Fruit fly (Drosophila melanogaster) whole organism, adult: ENCODE data around the gene CG15196.

ENCODE experiments used
- CG11617 ChIP-seq: fragments of 200-800 bp; sonication (Bioruptor generic); optimal IDR thresholded peaks from 2 replicates; lab custom pipeline; 2017; ENCODE audit warnings: mild to moderate bottlenecking, missing biosample characterization, missing genetic modification reagents, missing genetic modification characterization
- CG12768 ChIP-seq: fragments of 200-800 bp; sonication (Bioruptor generic); optimal IDR thresholded peaks from 2 replicates; lab custom pipeline; 2017; ENCODE audit warnings: missing biosample characterization, missing genetic modification characterization, mild to moderate bottlenecking, moderate library complexity, missing genetic modification reagents
- CG14711 ChIP-seq: fragments of 200-800 bp; sonication (Bioruptor generic); optimal IDR thresholded peaks from 2 replicates; lab custom pipeline; 2018; ENCODE audit warnings: missing biosample characterization, mild to moderate bottlenecking, missing genetic modification characterization, moderate library complexity
- CG1620 ChIP-seq: fragments of 200-800 bp; sonication (Bioruptor generic); optimal IDR thresholded peaks from 2 replicates; lab custom pipeline; 2016; ENCODE audit warnings: missing biosample characterization, missing genetic modification characterization
- CG33017 ChIP-seq: fragments of 200-800 bp; sonication (Bioruptor generic); optimal IDR thresholded peaks from 2 replicates; lab custom pipeline; 2018; ENCODE audit warnings: missing biosample characterization, mild to moderate bottlenecking, missing genetic modification characterization, moderate library complexity
- CG5204 ChIP-seq: fragments of 200-800 bp; sonication (Bioruptor generic); optimal IDR thresholded peaks from 2 replicates; lab custom pipeline; 2016; ENCODE audit warnings: missing biosample characterization, missing genetic modification characterization
- CG7045 ChIP-seq: fragments of 200-800 bp; sonication (Bioruptor generic); optimal IDR thresholded peaks from 2 replicates; lab custom pipeline; 2017; ENCODE audit warnings: missing biosample characterization, mild to moderate bottlenecking, missing genetic modification characterization
- CG7101 ChIP-seq: fragments of 200-800 bp; sonication (Bioruptor generic); optimal IDR thresholded peaks from 2 replicates; lab custom pipeline; 2018; ENCODE audit warnings: missing biosample characterization, mild to moderate bottlenecking, missing genetic modification characterization, moderate library complexity
- Clk ChIP-seq: fragments of 200-800 bp; sonication (Bioruptor generic); optimal IDR thresholded peaks from 2 replicates; lab custom pipeline; 2017; ENCODE audit warnings: missing biosample characterization, missing genetic modification characterization
- Crg-1 ChIP-seq: fragments of 200-800 bp; sonication (Bioruptor generic); optimal IDR thresholded peaks from 2 replicates; lab custom pipeline; 2016; ENCODE audit warnings: missing biosample characterization, missing genetic modification characterization
- Hr96 ChIP-seq: fragments of 200-800 bp; sonication (Bioruptor generic); optimal IDR thresholded peaks from 2 replicates; lab custom pipeline; 2016; ENCODE audit warnings: missing biosample characterization, missing genetic modification characterization
- Mnt ChIP-seq: fragments of 200-800 bp; sonication (Bioruptor generic); optimal IDR thresholded peaks from 2 replicates; lab custom pipeline; 2016; ENCODE audit warnings: missing biosample characterization, mild to moderate bottlenecking, missing genetic modification characterization
- bab1 ChIP-seq: fragments of 200-800 bp; sonication (Bioruptor generic); optimal IDR thresholded peaks from 3 replicates; lab custom pipeline; 2019; ENCODE audit warnings: missing biosample characterization, mild to moderate bottlenecking, missing genetic modification characterization, moderate library complexity
- cic ChIP-seq: fragments of 200-800 bp; sonication (Bioruptor generic); optimal IDR thresholded peaks from 2 replicates; lab custom pipeline; 2017; ENCODE audit warnings: missing biosample characterization, mild to moderate bottlenecking, missing genetic modification characterization, moderate library complexity
- cnc ChIP-seq, 2 experiments: fragments of >200 bp; optimal IDR thresholded peaks; 2 replicates each; lab custom pipeline; 2017
- kay ChIP-seq: fragments of 200-800 bp; sonication (Bioruptor generic); peaks from one replicate; lab custom pipeline; 2016; ENCODE audit warnings: missing biosample characterization, missing genetic modification characterization, borderline replicate concordance
- ovo ChIP-seq: fragments of 200-800 bp; sonication (Bioruptor generic); optimal IDR thresholded peaks from 2 replicates; lab custom pipeline; 2016; ENCODE audit warnings: missing biosample characterization, missing genetic modification characterization
- pad ChIP-seq: fragments of 200-800 bp; sonication (Bioruptor generic); optimal IDR thresholded peaks from 3 replicates; lab custom pipeline; 2017; ENCODE audit warnings: missing biosample characterization, missing genetic modification characterization, mild to moderate bottlenecking, moderate library complexity, missing genetic modification reagents
- tj ChIP-seq: fragments of 200-800 bp; sonication (Bioruptor generic); optimal IDR thresholded peaks from 3 replicates; lab custom pipeline; 2017; ENCODE audit warnings: missing biosample characterization, mild to moderate bottlenecking, missing genetic modification characterization, moderate library complexity
- toe ChIP-seq: fragments of 200-800 bp; sonication (Bioruptor generic); optimal IDR thresholded peaks from 2 replicates; lab custom pipeline; 2016; ENCODE audit warnings: missing biosample characterization, missing genetic modification characterization

The CG15196 gene

DNA sequence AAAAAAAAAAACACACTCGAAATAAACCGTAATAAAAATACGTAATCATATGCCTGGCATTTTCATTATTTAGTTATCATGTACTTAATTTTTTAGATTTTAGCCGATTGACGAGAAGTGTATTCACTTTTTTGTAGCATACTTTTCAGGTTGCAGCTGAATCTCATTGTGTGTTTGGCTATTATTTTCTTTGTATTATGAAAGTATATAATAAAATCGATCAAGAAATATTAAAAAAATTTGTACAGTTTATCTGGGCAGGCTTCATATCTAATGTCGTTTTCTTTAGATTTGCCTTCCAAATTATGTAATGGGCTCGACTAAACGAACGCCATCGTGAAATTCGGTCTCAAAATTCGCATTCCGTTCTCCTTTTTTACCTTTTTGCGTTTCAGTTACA is at the start of gene CG15196:
Gene CG15196 (plus strand): TSS at position 301 of the 400 bp plus-strand sequence.
- TF ChIP-seq Clk (GFP tag; lab: Kevin White, UChicago) (no peak), CG11617 (GFP tag; lab: Kevin White, UChicago) (no peak), cic (GFP tag; lab: Kevin White, UChicago) (no peak), tj (GFP tag; lab: Kevin White, UChicago) (no peak), pad (GFP tag; lab: Kevin White, UChicago) (no peak), CG5204 (GFP tag; lab: Kevin White, UChicago) (no peak), toe (GFP tag; lab: Kevin White, UChicago) (no peak), kay (GFP tag; lab: Kevin White, UChicago) (no peak), CG12768 (no peak), ovo (GFP tag; lab: Kevin White, UChicago) (no peak), Hr96 (GFP tag; lab: Kevin White, UChicago) (no peak), CG7101 (no peak), bab1 (no peak), Crg-1 (no peak), CG1620 (GFP tag; lab: Kevin White, UChicago) (no peak), CG7045 (GFP tag; lab: Kevin White, UChicago) (no peak), CG33017 (tag; lab: Kevin White, UChicago) (no peak), cnc (optimal IDR thresholded peaks at IDR 0.05; lab: Kevin White, UChicago) (no peak), Mnt (GFP tag; lab: Kevin White, UChicago) (no peak), CG14711 (tag; lab: Kevin White, UChicago) (no peak)

DNA sequence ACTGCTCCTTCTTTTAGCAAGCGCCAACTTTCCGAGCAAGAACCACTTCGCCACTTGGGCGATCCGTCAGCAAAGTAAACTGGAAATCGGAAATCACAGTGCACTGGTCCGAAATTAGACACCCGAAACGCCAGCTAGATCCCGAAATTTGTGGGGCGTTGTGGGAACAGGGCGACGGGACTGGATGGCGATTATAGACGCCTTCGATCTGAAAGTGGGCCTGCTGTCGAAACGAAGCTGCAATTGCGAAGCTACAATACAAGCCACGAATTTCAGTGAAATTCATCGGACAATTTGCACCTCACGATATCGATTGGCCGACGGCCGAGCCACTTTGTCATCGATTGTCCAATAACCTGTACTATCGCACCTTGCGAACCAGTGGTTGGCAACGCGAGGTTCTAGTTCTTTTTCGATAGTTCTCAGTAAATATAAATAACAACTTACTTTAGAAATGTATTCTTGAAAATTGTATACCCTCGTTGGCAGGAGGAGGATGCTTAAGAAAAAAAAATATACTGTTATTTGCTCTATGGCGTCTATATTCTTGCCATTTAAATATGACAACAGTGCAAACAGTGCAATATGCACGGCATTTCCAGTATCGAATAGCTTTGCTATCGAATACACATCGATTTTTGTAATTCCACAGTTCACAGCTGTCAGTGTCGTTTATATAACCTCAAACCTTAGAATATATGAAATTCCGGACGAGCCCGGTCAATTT is 41.8 kb upstream of the CG15196 start, which contains the start of the genes hop and Tim8:
Gene hop (minus strand): TSS at position 316 of the 727 bp plus-strand sequence.
Gene Tim8 (plus strand): TSS at position 663 of the 727 bp plus-strand sequence.
- TF ChIP-seq CG11617 (GFP tag; lab: Kevin White, UChicago) (peak; percentile 14), CG7101 (peak; percentile 6), cnc (optimal IDR thresholded peaks at IDR 0.05; lab: Kevin White, UChicago) (no peak), CG12768 (no peak), tj (GFP tag; lab: Kevin White, UChicago) (peak; percentile 44), bab1 (peak; percentile 19), toe (GFP tag; lab: Kevin White, UChicago) (no peak), pad (GFP tag; lab: Kevin White, UChicago) (peak; percentile 23), Hr96 (GFP tag; lab: Kevin White, UChicago) (no peak), Clk (GFP tag; lab: Kevin White, UChicago) (no peak), Crg-1 (no peak), CG14711 (tag; lab: Kevin White, UChicago) (peak; percentile 49), CG33017 (tag; lab: Kevin White, UChicago) (no peak), cic (GFP tag; lab: Kevin White, UChicago) (no peak), Mnt (GFP tag; lab: Kevin White, UChicago) (peak; percentile 26)

DNA sequence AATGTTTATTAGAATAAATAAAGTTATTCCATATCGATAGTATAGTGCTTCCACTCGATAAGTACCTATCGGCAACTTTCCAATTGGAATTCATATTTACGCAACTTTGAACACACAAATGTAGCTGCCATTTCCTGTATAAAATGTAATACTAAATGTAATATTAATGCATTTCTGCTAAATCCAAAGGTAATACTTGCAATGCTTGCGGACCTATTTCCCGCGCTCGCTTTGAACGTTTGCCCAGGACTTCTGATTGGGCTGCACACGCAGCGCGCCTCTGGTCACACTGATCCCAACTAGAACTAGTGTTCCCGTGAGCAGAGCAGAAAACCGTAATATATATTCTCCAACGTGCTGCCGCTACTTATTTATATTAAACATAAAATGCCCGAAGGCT is 40.4 kb upstream of the CG15196 start, which contains the start of gene dlg1:
Gene dlg1 (plus strand): TSS at position 292 of the 400 bp plus-strand sequence.
- TF ChIP-seq bab1, result peak; percentile 51
- no peak for TF ChIP-seq CG5204 (GFP tag; lab: Kevin White, UChicago)
- no peak for TF ChIP-seq tj (GFP tag; lab: Kevin White, UChicago)

DNA sequence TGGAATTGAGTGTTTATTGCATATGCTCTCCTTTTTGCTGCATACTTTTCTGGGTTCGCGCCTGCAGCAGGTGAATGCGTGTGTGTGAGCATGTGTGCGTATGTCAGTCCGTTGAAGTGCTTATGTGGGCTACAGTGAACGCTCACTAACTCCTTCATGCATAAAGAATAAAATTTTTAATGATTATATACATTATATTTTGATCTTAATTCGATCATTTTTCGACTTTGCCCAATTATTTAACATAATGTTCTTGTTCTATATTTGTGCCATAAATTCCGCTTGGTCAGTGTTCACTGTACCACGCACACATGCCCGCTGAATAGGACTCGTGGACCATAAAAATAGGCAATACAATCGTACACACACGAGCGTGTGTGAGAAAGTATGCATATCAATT is 39.0 kb upstream of the CG15196 start:
- TF ChIP-seq cic (GFP tag; lab: Kevin White, UChicago) (no peak), CG33017 (tag; lab: Kevin White, UChicago) (peak; percentile 33), Crg-1 (no peak), CG12768 (no peak), CG14711 (tag; lab: Kevin White, UChicago) (no peak), tj (GFP tag; lab: Kevin White, UChicago) (no peak), cnc (optimal IDR thresholded peaks at IDR 0.05; lab: Kevin White, UChicago) (no peak), CG7101 (peak; percentile 11), Clk (GFP tag; lab: Kevin White, UChicago) (no peak), CG7045 (GFP tag; lab: Kevin White, UChicago) (peak; percentile 22), CG1620 (GFP tag; lab: Kevin White, UChicago) (no peak)

DNA sequence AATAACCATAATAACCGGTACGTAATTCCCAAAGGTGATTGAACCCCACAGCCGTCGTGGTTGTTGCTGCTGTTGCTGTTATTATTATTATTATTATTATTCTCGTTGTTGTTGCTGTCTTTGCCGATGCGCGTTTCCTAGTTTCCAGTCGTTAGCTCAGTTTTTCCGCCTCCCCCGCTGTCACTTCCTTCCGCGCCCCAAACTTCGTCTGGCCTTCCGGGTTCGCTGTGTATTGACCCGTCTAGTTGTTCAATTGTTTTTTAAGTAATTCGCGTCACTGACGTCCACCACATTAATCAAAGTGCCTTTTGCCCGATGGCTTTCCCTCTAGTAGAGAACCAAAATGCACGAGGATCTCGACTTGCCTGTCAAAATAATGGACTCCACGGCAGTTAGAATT is 38.1 kb upstream of the CG15196 start:
- TF ChIP-seq kay (GFP tag; lab: Kevin White, UChicago), result no peak
- no peak for TF ChIP-seq tj (GFP tag; lab: Kevin White, UChicago)
- no peak for TF ChIP-seq CG7101
- TF ChIP-seq Clk (GFP tag; lab: Kevin White, UChicago), result no peak

DNA sequence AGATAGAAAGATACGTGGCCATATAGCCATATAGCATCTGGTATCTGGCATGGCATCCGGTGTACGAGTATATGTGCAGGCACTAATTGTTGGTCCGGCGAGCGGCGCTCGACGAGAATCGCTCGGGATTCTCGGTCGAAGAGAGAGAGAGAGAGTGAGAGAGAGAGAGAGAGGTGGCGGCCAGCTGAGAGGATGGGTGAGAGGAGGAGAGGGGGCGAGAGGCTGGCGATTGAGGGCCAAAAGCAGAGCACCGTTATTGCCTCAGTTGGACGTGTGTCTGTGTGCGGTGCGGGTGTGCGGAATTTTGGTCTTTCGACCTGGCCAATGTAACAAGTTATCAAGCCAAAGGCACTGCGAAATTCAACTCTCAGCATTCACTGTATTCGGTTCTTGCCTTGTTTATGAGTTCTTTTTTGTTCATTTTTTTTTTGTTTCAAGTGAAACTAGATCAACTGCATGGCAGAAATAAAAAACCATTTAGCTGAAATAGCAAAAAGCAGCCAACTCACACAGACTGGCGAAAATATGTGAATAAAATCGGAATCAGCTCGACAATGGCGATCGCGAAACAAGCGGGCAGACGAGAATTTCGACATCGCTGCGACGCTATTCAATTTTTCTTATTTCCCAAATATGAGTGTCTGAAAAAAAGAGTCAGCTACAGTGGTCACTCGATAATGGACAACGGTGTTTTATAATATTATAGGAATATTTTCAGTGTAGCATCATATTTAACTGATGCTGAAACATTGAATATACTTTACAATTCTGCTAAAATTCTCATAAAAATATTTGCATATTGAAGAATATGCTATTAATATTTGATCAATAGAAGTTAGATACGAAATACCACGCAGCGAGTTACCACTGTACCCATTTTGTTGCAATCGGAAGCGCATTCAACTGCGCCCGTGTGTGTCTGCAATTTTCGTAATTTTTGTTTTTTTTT is 36.7 kb upstream of the CG15196 start:
- peak; percentile 58 for TF ChIP-seq CG14711 (tag; lab: Kevin White, UChicago)
- no peak for TF ChIP-seq cnc (optimal IDR thresholded peaks at IDR 0.05; lab: Kevin White, UChicago)
- peak; percentile 95 for TF ChIP-seq bab1
- no peak for TF ChIP-seq Clk (GFP tag; lab: Kevin White, UChicago)
- no peak for TF ChIP-seq kay (GFP tag; lab: Kevin White, UChicago)
- TF ChIP-seq Hr96 (GFP tag; lab: Kevin White, UChicago), result no peak
- TF ChIP-seq CG5204 (GFP tag; lab: Kevin White, UChicago), result no peak
- no peak for TF ChIP-seq CG33017 (tag; lab: Kevin White, UChicago)
- TF ChIP-seq ovo (GFP tag; lab: Kevin White, UChicago), result no peak
- no peak for TF ChIP-seq CG7045 (GFP tag; lab: Kevin White, UChicago)
- peak; percentile 98 for TF ChIP-seq tj (GFP tag; lab: Kevin White, UChicago)
- peak; percentile 53 for TF ChIP-seq pad (GFP tag; lab: Kevin White, UChicago)
- no peak for TF ChIP-seq cic (GFP tag; lab: Kevin White, UChicago)
- TF ChIP-seq Mnt (GFP tag; lab: Kevin White, UChicago), result peak; percentile 29
- peak; percentile 68 for TF ChIP-seq CG1620 (GFP tag; lab: Kevin White, UChicago)
- TF ChIP-seq CG11617 (GFP tag; lab: Kevin White, UChicago), result peak; percentile 55
- TF ChIP-seq CG12768, result no peak
- no peak for TF ChIP-seq toe (GFP tag; lab: Kevin White, UChicago)
- TF ChIP-seq Crg-1, result peak; percentile 52
- peak; percentile 68 for TF ChIP-seq CG7101
